4 worm cellular contexts compared by ENCODE assay signal in genomic region chrV:6690075-6690474, ce11.
A peak's percentile ranks its signal among the peaks of the same experiment; 100 is the strongest.
TF ChIP-seq lines count a peak whose summit lies in the region.

No protein-coding gene starts in this region.

TF ChIP-seq in whole organism, L1 larva, 84 proteins besides CTCF, POLR2A, EP300 and RAD21:
- no peak for TF ChIP-seq ceh-63 (GFP tag; optimal IDR thresholded peaks at IDR 0.05; lab: Kevin White, UChicago)
- TF ChIP-seq C16A3.4 (tag; optimal IDR thresholded peaks at IDR 0.05; lab: Kevin White, UChicago) = no peak
- TF ChIP-seq blmp-1 (tag; optimal IDR thresholded peaks at IDR 0.05; lab: Kevin White, UChicago) = peak; percentile 22
- TF ChIP-seq dpl-1 (GFP tag; optimal IDR thresholded peaks at IDR 0.05; lab: Kevin White, UChicago) = no peak
- TF ChIP-seq nhr-28 (tag; optimal IDR thresholded peaks at IDR 0.05; lab: Kevin White, UChicago) = no peak
- TF ChIP-seq jun-1 (tag; optimal IDR thresholded peaks at IDR 0.05; lab: Kevin White, UChicago) = no peak
- peak in 1 of 6 experiments; percentile 7 for TF ChIP-seq elt-3 (tag; optimal IDR thresholded peaks at IDR 0.05; lab: Kevin White, UChicago)
- no peak for TF ChIP-seq unc-130 (tag; optimal IDR thresholded peaks at IDR 0.05; lab: Kevin White, UChicago)
- no peak for TF ChIP-seq lin-39 (tag; optimal IDR thresholded peaks at IDR 0.05; lab: Kevin White, UChicago)
- no peak for TF ChIP-seq C04F5.9 (tag; optimal IDR thresholded peaks at IDR 0.05; lab: Kevin White, UChicago)
TF ChIP-seq in whole organism, L1 larva: peak in this region for 2.

TF ChIP-seq in whole organism, L2 larva, 48 proteins besides CTCF, POLR2A, EP300 and RAD21:
- TF ChIP-seq ztf-11 (tag; optimal IDR thresholded peaks at IDR 0.05; lab: Kevin White, UChicago) (no peak), blmp-1 (tag; optimal IDR thresholded peaks at IDR 0.05; lab: Kevin White, UChicago; ENCODE audit: insufficient read depth) (no peak), ztf-4 (tag; optimal IDR thresholded peaks at IDR 0.05; lab: Kevin White, UChicago) (no peak), gmeb-1 (tag; optimal IDR thresholded peaks at IDR 0.05; lab: Kevin White, UChicago) (no peak), nhr-25 (tag; optimal IDR thresholded peaks at IDR 0.05; lab: Kevin White, UChicago) (peak; percentile 39), egl-27 (tag; optimal IDR thresholded peaks at IDR 0.05; lab: Kevin White, UChicago) (no peak), nhr-6 (tag; optimal IDR thresholded peaks at IDR 0.05; lab: Kevin White, UChicago) (no peak), mbf-1 (tag; optimal IDR thresholded peaks at IDR 0.05; lab: Kevin White, UChicago) (no peak), nhr-12 (tag; optimal IDR thresholded peaks at IDR 0.05; lab: Kevin White, UChicago) (no peak), nhr-23 (tag; optimal IDR thresholded peaks at IDR 0.05; lab: Kevin White, UChicago) (no peak), nhr-10 (tag; optimal IDR thresholded peaks at IDR 0.05; lab: Kevin White, UChicago) (no peak), lsy-2 (tag; optimal IDR thresholded peaks at IDR 0.05; lab: Kevin White, UChicago) (no peak), mab-5 (tag; optimal IDR thresholded peaks at IDR 0.05; lab: Kevin White, UChicago) (no peak), sma-3 (GFP tag; optimal IDR thresholded peaks at IDR 0.05; lab: Kevin White, UChicago) (peak; percentile 62)

TF ChIP-seq in whole organism, L3 larva, 47 proteins besides CTCF, POLR2A, EP300 and RAD21:
- TF ChIP-seq nhr-11 (tag; optimal IDR thresholded peaks at IDR 0.05; lab: Kevin White, UChicago) (no peak), nhr-25 (tag; optimal IDR thresholded peaks at IDR 0.05; lab: Kevin White, UChicago) (peak; percentile 62)

TF ChIP-seq in whole organism, L4 larva, 104 proteins besides CTCF, POLR2A, EP300 and RAD21:
- TF ChIP-seq unc-62 (GFP tag; optimal IDR thresholded peaks at IDR 0.05 in 1 of 2; lab: Kevin White, UChicago) = peak in 1 of 2 experiments; percentile 22
- TF ChIP-seq unc-62 (tag; optimal IDR thresholded peaks at IDR 0.05; lab: Kevin White, UChicago) = no peak
- peak; percentile 16 for TF ChIP-seq nhr-28 (tag; optimal IDR thresholded peaks at IDR 0.05; lab: Kevin White, UChicago)
- no peak for TF ChIP-seq zip-2 (tag; optimal IDR thresholded peaks at IDR 0.05; lab: Kevin White, UChicago)
- TF ChIP-seq mdl-1 (tag; optimal IDR thresholded peaks at IDR 0.05; lab: Kevin White, UChicago) = peak in 1 of 2 experiments; percentile 1
TF ChIP-seq in whole organism, L4 larva: peak in this region for 3.

Comparison
In these comparisons a context has a peak if more than half of its experiments do, and no peak if none do; other contexts are left out.
1. Of the 29 proteins assayed by ChIP-seq in both whole organism, L4 larva and whole organism, L1 larva: peak only in whole organism, L4 larva: nhr-28; only in whole organism, L1 larva: none; in both: none; in neither: 26; mixed calls (peak in some experiments, not most) for 2.